Fruit fly (Drosophila melanogaster) S2 (cell line): Measurements from ENCODE around the gene Cyp12a4.

Experiments used
- CG8478 ChIP-seq: fragments of >200 bp; optimal IDR thresholded peaks from 2 replicates; lab custom pipeline; 2018
- CTCF ChIP-seq, 2 experiments: fragments of >200 bp; optimal IDR thresholded peaks; 2 replicates each; lab custom pipeline; 2018

dm6 chr3R:19090983-19091748 is 43.8 kb upstream of the Cyp12a4 start:
- TF ChIP-seq CTCF (optimal IDR thresholded peaks at IDR 0.05; lab: Kevin White, UChicago) (no peak), CG8478 (no peak)
